Fruit fly (Drosophila melanogaster) whole organism, embryonic: ENCODE measurements around the gene CG13075.

Experiments used
- CG10431 ChIP-seq: fragments of 200-800 bp; sonication (Bioruptor generic); optimal IDR thresholded peaks from 3 replicates; lab custom pipeline; 2018; ENCODE audit warnings: missing biosample characterization, mild to moderate bottlenecking, missing genetic modification characterization
- CG12071 ChIP-seq: fragments of 200-800 bp; sonication (Bioruptor generic); optimal IDR thresholded peaks from 3 replicates; lab custom pipeline; 2018; ENCODE audit warnings: missing biosample characterization, mild to moderate bottlenecking, missing genetic modification characterization
- CG12236 ChIP-seq: fragments of 200-800 bp; sonication (Bioruptor generic); optimal IDR thresholded peaks from 2 replicates; lab custom pipeline; 2016; ENCODE audit warnings: missing biosample characterization, missing genetic modification characterization
- CG12659 ChIP-seq: fragments of 200-800 bp; sonication (Bioruptor generic); optimal IDR thresholded peaks from 3 replicates; lab custom pipeline; 2017; ENCODE audit warnings: mild to moderate bottlenecking, missing biosample characterization, missing genetic modification reagents, missing genetic modification characterization
- CG12769 ChIP-seq: fragments of 200-800 bp; sonication (Bioruptor generic); optimal IDR thresholded peaks from 2 replicates; lab custom pipeline; 2019; ENCODE audit warnings: missing biosample characterization, mild to moderate bottlenecking, missing genetic modification characterization, moderate library complexity
- CG13894 ChIP-seq: fragments of 200-800 bp; sonication (Bioruptor generic); optimal IDR thresholded peaks from 3 replicates; lab custom pipeline; 2018; ENCODE audit warnings: missing biosample characterization, mild to moderate bottlenecking, missing genetic modification characterization, moderate library complexity
- CG15011 ChIP-seq: fragments of 200-800 bp; sonication (Bioruptor generic); optimal IDR thresholded peaks from 3 replicates; lab custom pipeline; 2018; ENCODE audit warnings: missing biosample characterization, mild to moderate bottlenecking, missing genetic modification characterization
- CG15601 ChIP-seq: fragments of 200-800 bp; sonication (Bioruptor generic); optimal IDR thresholded peaks from 3 replicates; lab custom pipeline; 2019; ENCODE audit warnings: missing biosample characterization, mild to moderate bottlenecking, missing genetic modification characterization, moderate library complexity
- CG1603 ChIP-seq: fragments of 200-800 bp; sonication (Bioruptor generic); optimal IDR thresholded peaks from 2 replicates; lab custom pipeline; 2019; ENCODE audit warnings: missing biosample characterization, mild to moderate bottlenecking, missing genetic modification characterization, moderate library complexity
- CG16815 ChIP-seq: fragments of 200-800 bp; sonication (Bioruptor generic); optimal IDR thresholded peaks from 3 replicates; lab custom pipeline; 2017; ENCODE audit warnings: missing biosample characterization, mild to moderate bottlenecking, missing genetic modification characterization
- CG18599 ChIP-seq: fragments of 200-800 bp; sonication (Bioruptor generic); optimal IDR thresholded peaks from 3 replicates; lab custom pipeline; 2017; ENCODE audit warnings: missing biosample characterization, missing genetic modification characterization, mild to moderate bottlenecking, moderate library complexity, missing genetic modification reagents
- CG18619 ChIP-seq: fragments of 200-800 bp; sonication (Bioruptor generic); optimal IDR thresholded peaks from 3 replicates; lab custom pipeline; 2017; ENCODE audit warnings: missing biosample characterization, mild to moderate bottlenecking, missing genetic modification characterization
- CG31441 ChIP-seq: fragments of 200-800 bp; sonication (Bioruptor generic); IDR thresholded peaks from 2 replicates; pipeline ENCODE4 v1.3.6; 2022; ENCODE audit warnings: missing biosample characterization, missing genetic modification characterization
- CG4328 ChIP-seq: fragments of 200-800 bp; sonication (Bioruptor generic); optimal IDR thresholded peaks from 3 replicates; lab custom pipeline; 2017; ENCODE audit warnings: missing biosample characterization, missing genetic modification reagents, missing genetic modification characterization
- CG4730 ChIP-seq: fragments of 200-800 bp; sonication (Bioruptor generic); IDR thresholded peaks from 2 replicates; pipeline ENCODE4 v1.3.6; 2022; ENCODE audit warnings: missing biosample characterization, missing genetic modification characterization
- CG4820 ChIP-seq: fragments of 200-800 bp; sonication (Bioruptor generic); optimal IDR thresholded peaks from 3 replicates; lab custom pipeline; 2016; ENCODE audit warnings: missing biosample characterization, missing genetic modification characterization
- CG7745 ChIP-seq: fragments of 200-800 bp; sonication (Bioruptor generic); optimal IDR thresholded peaks from 2 replicates; lab custom pipeline; 2018; ENCODE audit warnings: missing biosample characterization, mild to moderate bottlenecking, missing genetic modification characterization, moderate library complexity
- CG7987 ChIP-seq: fragments of 200-800 bp; sonication (Bioruptor generic); optimal IDR thresholded peaks from 2 replicates; lab custom pipeline; 2018; ENCODE audit warnings: missing biosample characterization, mild to moderate bottlenecking, missing genetic modification characterization, moderate library complexity
- CG8290 ChIP-seq, 3 experiments: fragments of 200-800 bp; sonication (Bioruptor generic); optimal IDR thresholded peaks; 2 replicates each; lab custom pipeline; 2016 to 2019; ENCODE audit warnings: missing biosample characterization in 3 of 3, missing genetic modification characterization in 3 of 3, mild to moderate bottlenecking in 2 of 3, moderate library complexity in 1 of 3
- CTCF ChIP-seq: fragments of 200-800 bp; sonication (Bioruptor generic); optimal IDR thresholded peaks from 2 replicates; lab custom pipeline; 2017; ENCODE audit warnings: missing biosample characterization, mild to moderate bottlenecking, missing genetic modification characterization, moderate library complexity
- D19A ChIP-seq: fragments of 200-800 bp; optimal IDR thresholded peaks from 3 replicates; lab custom pipeline; 2019; ENCODE audit warnings: missing biosample characterization, mild to moderate bottlenecking, missing genetic modification characterization, moderate library complexity
- GATAe ChIP-seq: fragments of 200-800 bp; sonication (Bioruptor generic); conservative IDR thresholded peaks from 2 replicates; pipeline ENCODE4 v1.3.6; 2022; ENCODE audit warnings: missing biosample characterization, missing genetic modification characterization
- Gug ChIP-seq: fragments of 200-800 bp; sonication (Bioruptor generic); IDR thresholded peaks from 4 replicates; pipeline ENCODE4 v1.3.6; 2022; ENCODE audit warnings: missing biosample characterization, missing genetic modification characterization
- HHEX ChIP-seq: fragments of 200-800 bp; sonication (Bioruptor generic); optimal IDR thresholded peaks from 3 replicates; lab custom pipeline; 2017; ENCODE audit warnings: missing biosample characterization, mild to moderate bottlenecking, missing genetic modification characterization, missing genetic modification reagents
- HLHmδ ChIP-seq: fragments of 200-800 bp; sonication (Bioruptor generic); optimal IDR thresholded peaks from 2 replicates; lab custom pipeline; 2018; ENCODE audit warnings: missing biosample characterization, mild to moderate bottlenecking, missing genetic modification characterization, moderate library complexity
- Hand ChIP-seq: fragments of 200-800 bp; sonication (Bioruptor generic); optimal IDR thresholded peaks from 2 replicates; lab custom pipeline; 2017; ENCODE audit warnings: mild to moderate bottlenecking, missing biosample characterization, missing genetic modification reagents, missing genetic modification characterization
- HmgZ ChIP-seq: fragments of 200-800 bp; sonication (Bioruptor generic); optimal IDR thresholded peaks from 2 replicates; lab custom pipeline; 2018; ENCODE audit warnings: missing biosample characterization, mild to moderate bottlenecking, missing genetic modification characterization
- Hr39 ChIP-seq: fragments of >200 bp; optimal IDR thresholded peaks from 2 replicates; lab custom pipeline; 2017
- Lim3 ChIP-seq: fragments of 200-800 bp; sonication (Bioruptor generic); IDR thresholded peaks from 2 replicates; pipeline ENCODE4 v1.3.6; 2022; ENCODE audit warnings: missing biosample characterization, missing genetic modification characterization
- Scr ChIP-seq: fragments of 200-800 bp; sonication (Bioruptor generic); IDR thresholded peaks from 2 replicates; pipeline ENCODE4 v1.3.6; 2022; ENCODE audit warnings: missing biosample characterization, missing genetic modification characterization; ENCODE audit not compliant: partially characterized antibody
- YL-1 ChIP-seq: fragments of 200-800 bp; sonication (Bioruptor generic); optimal IDR thresholded peaks from 3 replicates; lab custom pipeline; 2017; ENCODE audit warnings: missing biosample characterization, mild to moderate bottlenecking, missing genetic modification characterization
- ash1 ChIP-seq: fragments of 200-800 bp; sonication (Bioruptor generic); optimal IDR thresholded peaks from 2 replicates; lab custom pipeline; 2018; ENCODE audit warnings: missing biosample characterization, mild to moderate bottlenecking, missing genetic modification characterization
- chn ChIP-seq: fragments of 200-800 bp; sonication (Bioruptor generic); optimal IDR thresholded peaks from 2 replicates; lab custom pipeline; 2016; ENCODE audit warnings: missing biosample characterization, missing genetic modification characterization
- crol ChIP-seq: fragments of 200-800 bp; sonication (Bioruptor generic); IDR thresholded peaks from 2 replicates; pipeline ENCODE4 v1.3.6; 2022; ENCODE audit warnings: missing biosample characterization, missing genetic modification characterization
- exex ChIP-seq: fragments of 200-800 bp; sonication (Bioruptor generic); optimal IDR thresholded peaks from 4 replicates; lab custom pipeline; 2018; ENCODE audit warnings: missing biosample characterization, mild to moderate bottlenecking, missing genetic modification characterization, moderate library complexity
- fd3F ChIP-seq: fragments of 200-800 bp; sonication (Bioruptor generic); optimal IDR thresholded peaks from 2 replicates; lab custom pipeline; 2018; ENCODE audit warnings: missing biosample characterization, mild to moderate bottlenecking, missing genetic modification characterization, moderate library complexity
- fd64A ChIP-seq: fragments of 200-800 bp; sonication (Bioruptor generic); optimal IDR thresholded peaks from 3 replicates; lab custom pipeline; 2018; ENCODE audit warnings: missing biosample characterization, mild to moderate bottlenecking, missing genetic modification characterization
- fu2 ChIP-seq: fragments of 200-800 bp; sonication (Bioruptor generic); optimal IDR thresholded peaks from 2 replicates; lab custom pipeline; 2016; ENCODE audit warnings: missing biosample characterization, missing genetic modification characterization
- gcm ChIP-seq: fragments of 200-800 bp; sonication (Bioruptor generic); optimal IDR thresholded peaks from 2 replicates; lab custom pipeline; 2019; ENCODE audit warnings: missing biosample characterization, mild to moderate bottlenecking, missing genetic modification characterization, moderate library complexity
- gcm2 ChIP-seq: fragments of 200-800 bp; sonication (Bioruptor generic); optimal IDR thresholded peaks from 2 replicates; lab custom pipeline; 2016; ENCODE audit warnings: missing biosample characterization, missing genetic modification characterization
- gem ChIP-seq: fragments of 200-800 bp; sonication (Bioruptor generic); optimal IDR thresholded peaks from 2 replicates; lab custom pipeline; 2019; ENCODE audit warnings: missing biosample characterization, mild to moderate bottlenecking, missing genetic modification characterization, moderate library complexity
- lola ChIP-seq, 3 experiments: fragments of >200 bp in 2 of 3; fragments of 200-800 bp in 1 of 3; sonication (Bioruptor generic) in 1 of 3; optimal IDR thresholded peaks; 2 replicates each; lab custom pipeline; 2017 to 2019; ENCODE audit warnings: missing biosample characterization in 3 of 3, missing genetic modification characterization in 3 of 3, mild to moderate bottlenecking in 1 of 3, moderate library complexity in 1 of 3
- nau ChIP-seq: fragments of 200-800 bp; sonication (Bioruptor generic); optimal IDR thresholded peaks from 3 replicates; lab custom pipeline; 2017; ENCODE audit warnings: missing biosample characterization, mild to moderate bottlenecking, missing genetic modification characterization, missing genetic modification reagents
- oc ChIP-seq: fragments of 200-800 bp; sonication (Bioruptor generic); optimal IDR thresholded peaks from 2 replicates; lab custom pipeline; 2018; ENCODE audit warnings: missing biosample characterization, mild to moderate bottlenecking, missing genetic modification characterization, moderate library complexity
- org-1 ChIP-seq: fragments of 200-800 bp; sonication (Bioruptor generic); optimal IDR thresholded peaks from 2 replicates; lab custom pipeline; 2017; ENCODE audit warnings: missing biosample characterization, missing genetic modification characterization
- pros ChIP-seq: fragments of 200-800 bp; sonication (Bioruptor generic); optimal IDR thresholded peaks from 3 replicates; lab custom pipeline; 2019; ENCODE audit warnings: missing biosample characterization, mild to moderate bottlenecking, missing genetic modification characterization, moderate library complexity
- sug ChIP-seq: fragments of 200-800 bp; optimal IDR thresholded peaks from 2 replicates; lab custom pipeline; 2019; ENCODE audit warnings: missing biosample characterization, mild to moderate bottlenecking, missing genetic modification characterization, moderate library complexity
- yki ChIP-seq: fragments of >200 bp; optimal IDR thresholded peaks from 3 replicates; lab custom pipeline; 2018

CG13075 gene

DNA sequence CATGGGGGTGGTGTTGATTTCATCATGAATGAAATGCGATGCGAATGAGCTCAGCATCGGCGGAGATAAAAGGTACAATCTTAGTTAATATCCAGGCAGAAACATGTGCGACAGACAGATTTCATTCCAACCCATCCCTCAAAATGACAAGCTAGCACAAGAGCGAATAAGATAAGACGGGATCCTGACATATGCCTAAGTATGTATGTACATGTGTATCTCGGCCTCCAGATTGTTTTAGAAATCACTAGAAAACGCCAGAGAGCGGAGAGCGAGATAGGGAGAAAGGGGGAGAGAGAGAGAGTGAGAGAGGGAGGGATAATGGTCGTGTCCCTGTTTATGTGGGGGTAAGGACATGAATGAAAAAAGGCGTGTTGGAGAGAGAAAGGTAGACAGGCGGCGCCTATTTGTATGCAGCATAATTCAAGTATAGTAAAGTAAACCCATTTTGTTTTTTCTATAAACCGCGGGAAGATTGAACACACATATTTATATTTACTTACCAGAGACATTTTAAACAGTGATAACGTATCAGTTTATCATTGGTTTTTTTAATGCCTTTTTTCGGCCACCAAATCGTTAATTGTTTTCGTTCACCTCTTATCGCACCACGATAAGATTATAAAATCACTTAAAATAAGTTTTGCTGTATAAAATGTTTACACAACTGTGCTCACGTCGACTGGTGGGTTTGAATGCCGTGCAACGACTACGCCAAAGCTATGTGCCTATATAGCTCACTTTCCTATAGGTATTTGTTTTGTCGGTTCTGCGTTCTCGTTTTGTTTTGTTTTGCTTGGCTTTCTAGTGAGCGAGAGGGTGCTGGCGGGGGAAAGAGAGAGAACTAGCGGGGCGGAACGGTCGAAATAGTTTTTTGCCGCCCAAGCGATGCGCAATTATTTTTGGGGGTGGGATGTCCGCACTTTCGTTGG is 33.6 kb upstream of the CG13075 start (continued):
- TF ChIP-seq ash1 (GFP tag; lab: Kevin White, UChicago) (peak; percentile 56), chn (GFP tag; lab: Kevin White, UChicago) (peak; percentile 6), nau (GFP tag; lab: Kevin White, UChicago) (peak; percentile 53), GATAe (GFP tag; lab: Robert Waterston, UW) (peak; percentile 90), Gug (peak; percentile 20; the same call in 1 of the 4 replicates), fd64A (GFP tag; lab: Kevin White, UChicago) (peak; percentile 57), CG18599 (GFP tag; lab: Kevin White, UChicago) (peak; percentile 53), YL-1 (peak; percentile 53), Scr (GFP tag; lab: Robert Waterston, UW) (no peak), CG10431 (GFP tag; lab: Kevin White, UChicago) (peak; percentile 22), exex (tag; lab: Kevin White, UChicago) (peak; percentile 100), CG4730 (no peak), CG8290 (GFP tag; optimal IDR thresholded peaks at IDR 0.05; lab: Kevin White, UChicago) (no peak), CG8290 (tag; optimal IDR thresholded peaks at IDR 0.05; lab: Kevin White, UChicago) (peak; percentile 70 to 75), CG15011 (GFP tag; lab: Kevin White, UChicago) (peak; percentile 48), pros (GFP tag; lab: Kevin White, UChicago) (peak; percentile 37), org-1 (GFP tag; lab: Kevin White, UChicago) (peak; percentile 17), CG13894 (tag; lab: Kevin White, UChicago) (peak; percentile 90), D19A (tag; lab: Kevin White, UChicago) (peak; percentile 24), HmgZ (tag; lab: Kevin White, UChicago) (peak; percentile 46), CG12236 (GFP tag; lab: Kevin White, UChicago) (no peak), yki (peak; percentile 51), fu2 (GFP tag; lab: Kevin White, UChicago) (no peak), Lim3 (peak; percentile 63; the same call in 1 of the 2 replicates), CG12659 (GFP tag; lab: Kevin White, UChicago) (peak; percentile 40), sug (tag; lab: Kevin White, UChicago) (peak; percentile 63), CG15601 (tag; lab: Kevin White, UChicago) (peak; percentile 57), CG1603 (tag; lab: Kevin White, UChicago) (peak; percentile 10), CG4820 (no peak), CG4328 (GFP tag; lab: Kevin White, UChicago) (peak; percentile 66), gem (tag; lab: Kevin White, UChicago) (peak; percentile 31), HLHmδ (GFP tag; lab: Kevin White, UChicago) (peak; percentile 9), Hand (peak; percentile 51), HHEX (peak; percentile 49), Hr39 (lab: Kevin White, UChicago) (no peak), oc (tag; lab: Kevin White, UChicago) (peak; percentile 1), CG16815 (GFP tag; lab: Kevin White, UChicago) (no peak), crol (GFP tag; lab: Robert Waterston, UW) (peak; percentile 98), gcm2 (GFP tag; lab: Kevin White, UChicago) (no peak), CG12769 (tag; lab: Kevin White, UChicago) (peak; percentile 68), lola (GFP tag; optimal IDR thresholded peaks at IDR 0.05; lab: Kevin White, UChicago) (peak in 1 of 3 experiments; percentile 12), fd3F (GFP tag; lab: Kevin White, UChicago) (no peak), CG7745 (peak; percentile 22), CTCF (no peak), CG18619 (GFP tag; lab: Kevin White, UChicago) (no peak), CG31441 (peak; percentile 38; the same call in 1 of the 2 replicates), CG12071 (GFP tag; lab: Kevin White, UChicago) (peak; percentile 66), gcm (GFP tag; lab: Kevin White, UChicago) (peak; percentile 21), CG7987 (peak; percentile 14)
